Fruit fly (Drosophila melanogaster): Measurements from ENCODE around the gene dpr15.

DNA sequence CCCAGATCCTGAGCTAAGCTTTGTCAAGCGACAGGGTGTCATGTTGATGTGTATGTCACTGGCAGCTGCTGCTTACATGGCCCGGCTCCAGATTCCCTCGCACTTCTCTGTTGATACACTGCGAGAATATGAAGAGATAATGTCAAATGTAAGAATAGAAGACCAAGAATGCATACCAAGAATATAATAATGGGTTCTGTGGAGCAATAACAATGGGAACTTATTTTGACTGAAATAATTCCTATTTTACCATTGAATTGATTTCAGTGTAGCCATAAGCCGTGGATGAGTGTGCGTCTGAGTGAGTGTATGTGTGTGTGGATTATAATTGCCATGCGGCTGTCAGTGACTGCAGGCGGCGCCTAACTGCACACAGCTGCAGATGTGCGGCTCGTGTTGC is 37.7 kb upstream of the dpr15 start:
- TF ChIP-seq D1 (tag; optimal IDR thresholded peaks at IDR 0.05): no peak
- no peak for TF ChIP-seq CG13204 (GFP tag; optimal IDR thresholded peaks at IDR 0.05)
